Worm (Caenorhabditis elegans) whole organism, mixed stage, embryonic: ENCODE data around the gene F16F9.3.

Experiments
- M03D4.4 ChIP-seq: sonication (generic microtip); optimal IDR thresholded peaks from 2 replicates; lab custom pipeline; 2017; ENCODE audit warnings: mild to moderate bottlenecking, missing genetic modification characterization, missing compliant biosample characterization
- bed-3 ChIP-seq: fragments of 200-800 bp; sonication (Bioruptor generic); optimal IDR thresholded peaks from 3 replicates; lab custom pipeline; 2018; ENCODE audit warnings: mild to moderate bottlenecking, missing genetic modification characterization, moderate library complexity, missing compliant biosample characterization
- blmp-1 ChIP-seq: fragments of 150-350 bp; optimal IDR thresholded peaks from 2 replicates; lab custom pipeline; 2014; ENCODE audit warnings: missing biosample characterization, missing genetic modification characterization
- ceh-83 ChIP-seq: fragments of 200-800 bp; sonication (Bioruptor generic); optimal IDR thresholded peaks from 2 replicates; lab custom pipeline; 2018; ENCODE audit warnings: mild to moderate bottlenecking, missing genetic modification characterization, missing compliant biosample characterization
- elt-1 ChIP-seq: sonication (generic microtip); optimal IDR thresholded peaks from 2 replicates; lab custom pipeline; 2017; ENCODE audit warnings: missing genetic modification characterization, mild to moderate bottlenecking, missing compliant biosample characterization, antibody characterized with exemption, moderate library complexity, borderline replicate concordance; ENCODE audit not compliant: insufficient read depth
- lsy-2 ChIP-seq: fragments of 150-350 bp; optimal IDR thresholded peaks from 2 replicates; lab custom pipeline; 2014; ENCODE audit warnings: missing biosample characterization, missing genetic modification characterization
- nhr-2 ChIP-seq: fragments of 150-350 bp; optimal IDR thresholded peaks from 2 replicates; lab custom pipeline; 2014; ENCODE audit warnings: missing biosample characterization, missing genetic modification characterization
- pha-4 ChIP-seq: fragments of 150-350 bp; optimal IDR thresholded peaks from 2 replicates; lab custom pipeline; 2018; ENCODE audit warnings: missing biosample characterization, missing genetic modification reagents, missing genetic modification characterization
- snpc-4 ChIP-seq: fragments of 150-350 bp; optimal IDR thresholded peaks from 2 replicates; lab custom pipeline; 2014; ENCODE audit warnings: missing biosample characterization, missing genetic modification characterization
- sptf-1 ChIP-seq: sonication (generic microtip); optimal IDR thresholded peaks from 2 replicates; lab custom pipeline; 2017; ENCODE audit warnings: mild to moderate bottlenecking, missing genetic modification characterization, moderate library complexity, missing compliant biosample characterization
- tbx-8 ChIP-seq: fragments of 200-800 bp; sonication (Bioruptor generic); optimal IDR thresholded peaks from 2 replicates; lab custom pipeline; 2018; ENCODE audit warnings: mild to moderate bottlenecking, missing genetic modification characterization, moderate library complexity, missing compliant biosample characterization
- unc-120 ChIP-seq: sonication (generic microtip); optimal IDR thresholded peaks from 2 replicates; lab custom pipeline; 2017; ENCODE audit warnings: missing genetic modification characterization, missing compliant biosample characterization; ENCODE audit not compliant: poor library complexity, severe bottlenecking
- zip-8 ChIP-seq: fragments of 150-350 bp; optimal IDR thresholded peaks from 2 replicates; lab custom pipeline; 2014; ENCODE audit warnings: missing biosample characterization, missing genetic modification characterization
- ztf-11 ChIP-seq: fragments of 150-350 bp; optimal IDR thresholded peaks from 2 replicates; lab custom pipeline; 2014; ENCODE audit warnings: missing biosample characterization, missing genetic modification characterization

Gene F16F9.3

DNA sequence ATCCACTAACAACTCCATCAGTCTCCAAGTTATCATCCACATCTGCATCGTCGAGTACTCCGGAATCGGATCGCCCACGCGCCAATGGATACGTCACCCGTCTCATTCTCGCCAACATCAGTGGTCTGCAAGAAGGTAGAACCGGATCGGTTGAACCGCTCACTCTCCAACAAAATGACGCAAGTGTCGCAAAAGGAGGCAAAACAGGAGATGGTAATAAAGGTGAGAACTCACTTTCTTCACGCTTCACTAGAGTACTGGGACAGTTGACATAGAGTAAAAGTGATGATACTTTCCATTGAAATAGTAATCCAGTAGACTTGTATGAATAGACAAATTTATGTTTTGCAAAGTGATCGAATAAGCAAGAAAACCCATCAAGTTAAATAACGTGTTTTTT, 51.7 kb downstream of the F16F9.3 start:
- TF ChIP-seq lsy-2 (tag; lab: Kevin White, UChicago) (no peak), sptf-1 (tag; lab: Kevin White, UChicago) (no peak), ztf-11 (tag; lab: Kevin White, UChicago) (no peak), tbx-8 (GFP tag; lab: Kevin White, UChicago) (no peak), blmp-1 (tag; lab: Kevin White, UChicago) (no peak), bed-3 (GFP tag; lab: Kevin White, UChicago) (no peak), elt-1 (tag; lab: Kevin White, UChicago) (no peak), M03D4.4 (tag; lab: Kevin White, UChicago) (no peak), snpc-4 (tag; lab: Kevin White, UChicago) (no peak), pha-4 (tag; lab: Kevin White, UChicago) (no peak), nhr-2 (no peak), zip-8 (tag; lab: Kevin White, UChicago) (no peak), ceh-83 (GFP tag; lab: Kevin White, UChicago) (no peak), unc-120 (tag; lab: Kevin White, UChicago) (no peak)
